Fruit fly (Drosophila melanogaster) whole organism, wandering third instar larva: ENCODE data around the gene Takl2.

Experiments used
- Abd-B ChIP-seq: fragments of >200 bp; optimal IDR thresholded peaks from 2 replicates; lab custom pipeline; 2017; ENCODE audit warnings: missing biosample characterization, missing genetic modification characterization
- CG32264 ChIP-seq: fragments of 200-800 bp; sonication (Bioruptor generic); optimal IDR thresholded peaks from 2 replicates; lab custom pipeline; 2016; ENCODE audit warnings: missing biosample characterization, missing genetic modification characterization
- CG9705 ChIP-seq: fragments of 200-800 bp; sonication (Bioruptor generic); optimal IDR thresholded peaks from 2 replicates; lab custom pipeline; 2018; ENCODE audit warnings: missing biosample characterization, mild to moderate bottlenecking, missing genetic modification characterization
- CrebA ChIP-seq: fragments of 200-800 bp; sonication (Bioruptor generic); optimal IDR thresholded peaks from 2 replicates; lab custom pipeline; 2016; ENCODE audit warnings: missing biosample characterization, mild to moderate bottlenecking, missing genetic modification characterization, borderline replicate concordance
- Dif ChIP-seq: fragments of 200-275, 200-300 bp; sonication (Bioruptor generic); optimal IDR thresholded peaks from 2 replicates; lab custom pipeline; 2018; ENCODE audit warnings: missing biosample characterization, missing genetic modification characterization; ENCODE audit not compliant: partially characterized antibody
- HLH106 ChIP-seq: fragments of 200-800 bp; optimal IDR thresholded peaks from 3 replicates; lab custom pipeline; 2019; ENCODE audit warnings: missing biosample characterization, mild to moderate bottlenecking, missing genetic modification characterization, moderate library complexity
- Hnf4 ChIP-seq: fragments of 200-800 bp; sonication (Bioruptor generic); optimal IDR thresholded peaks from 2 replicates; lab custom pipeline; 2016; ENCODE audit warnings: missing biosample characterization, mild to moderate bottlenecking, missing genetic modification characterization
- Hr78 ChIP-seq: fragments of >200 bp; optimal IDR thresholded peaks from 2 replicates; lab custom pipeline; 2017; ENCODE audit warnings: missing biosample characterization, missing genetic modification characterization
- Hr83 ChIP-seq: fragments of 200-300 bp; sonication (Bioruptor generic); optimal IDR thresholded peaks from 2 replicates; lab custom pipeline; 2016; ENCODE audit warnings: missing biosample characterization, mild to moderate bottlenecking, missing genetic modification characterization, moderate library complexity; ENCODE audit not compliant: poor library complexity, severe bottlenecking
- Jra ChIP-seq: sonication (Bioruptor generic); optimal IDR thresholded peaks from 2 replicates; lab custom pipeline; 2016; ENCODE audit warnings: missing biosample characterization, missing genetic modification characterization
- Mio ChIP-seq: sonication (Bioruptor generic); optimal IDR thresholded peaks from 2 replicates; lab custom pipeline; 2016; ENCODE audit warnings: missing biosample characterization, missing genetic modification characterization
- Myc ChIP-seq: fragments of >200 bp; optimal IDR thresholded peaks from 2 replicates; lab custom pipeline; 2017
- N ChIP-seq: fragments of >200 bp; optimal IDR thresholded peaks from 2 replicates; lab custom pipeline; 2018; ENCODE audit warnings: missing biosample characterization, missing external identifiers, missing genetic modification characterization
- OdsH ChIP-seq: fragments of 200-800 bp; sonication (Bioruptor generic); optimal IDR thresholded peaks from 2 replicates; lab custom pipeline; 2016; ENCODE audit warnings: missing biosample characterization, mild to moderate bottlenecking, missing genetic modification characterization
- Rel ChIP-seq, 2 experiments: fragments of 200-800 bp; sonication (Bioruptor generic) in 1 of 2; optimal IDR thresholded peaks; 2 replicates in 1 of 2; 3 replicates in 1 of 2; lab custom pipeline; 2016 to 2019; ENCODE audit warnings: mild to moderate bottlenecking in 2 of 2, missing biosample characterization in 2 of 2, missing genetic modification characterization in 2 of 2, moderate library complexity in 1 of 2
- Sp1 ChIP-seq: fragments of 200-800 bp; sonication (Bioruptor generic); optimal IDR thresholded peaks from 3 replicates; lab custom pipeline; 2019; ENCODE audit warnings: missing biosample characterization, mild to moderate bottlenecking, missing genetic modification characterization, moderate library complexity
- Vsx2 ChIP-seq: fragments of 200-300, 225-300 bp; sonication (Bioruptor generic); optimal IDR thresholded peaks from 2 replicates; lab custom pipeline; 2018; ENCODE audit warnings: missing biosample characterization, missing genetic modification characterization; ENCODE audit not compliant: partially characterized antibody
- br ChIP-seq: fragments of 200-800 bp; sonication (Bioruptor generic); optimal IDR thresholded peaks from 2 replicates; lab custom pipeline; 2016; ENCODE audit warnings: missing biosample characterization, missing genetic modification characterization
- dl ChIP-seq, 2 experiments: fragments of 175-275, 200-275 bp in 1 of 2; fragments of 200-275 bp in 1 of 2; sonication (Bioruptor generic); optimal IDR thresholded peaks; lab custom pipeline; 2018; ENCODE audit warnings: mild to moderate bottlenecking in 2 of 2, missing biosample characterization in 2 of 2, missing genetic modification characterization in 2 of 2, moderate library complexity in 2 of 2; ENCODE audit not compliant: partially characterized antibody in 2 of 2, insufficient read depth in 1 of 2
- dmrt93B ChIP-seq: fragments of 200-800 bp; sonication (Bioruptor generic); optimal IDR thresholded peaks from 2 replicates; lab custom pipeline; 2018; ENCODE audit warnings: missing biosample characterization, mild to moderate bottlenecking, missing genetic modification characterization
- ey ChIP-seq: fragments of 200-800 bp; sonication (Bioruptor generic); optimal IDR thresholded peaks from 2 replicates; lab custom pipeline; 2016; ENCODE audit warnings: missing biosample characterization, missing genetic modification characterization
- foxo ChIP-seq, 2 experiments: fragments of 200-800 bp; sonication (Bioruptor generic); optimal IDR thresholded peaks; 2 replicates in 1 of 2; 3 replicates in 1 of 2; lab custom pipeline; 2016 to 2017; ENCODE audit warnings: missing biosample characterization in 2 of 2, missing genetic modification characterization in 2 of 2
- h ChIP-seq: fragments of 200-800 bp; sonication (Bioruptor generic); optimal IDR thresholded peaks from 3 replicates; lab custom pipeline; 2016; ENCODE audit warnings: missing biosample characterization, mild to moderate bottlenecking, missing genetic modification characterization
- jim ChIP-seq: fragments of 175-275, 200-325 bp; sonication (Bioruptor generic); optimal IDR thresholded peaks from 2 replicates; lab custom pipeline; 2016; ENCODE audit warnings: missing biosample characterization, mild to moderate bottlenecking, missing genetic modification characterization
- lola ChIP-seq: fragments of >200 bp; optimal IDR thresholded peaks from 2 replicates; lab custom pipeline; 2017; ENCODE audit warnings: missing biosample characterization, missing genetic modification characterization
- pan ChIP-seq: fragments of >200 bp; optimal IDR thresholded peaks from 2 replicates; lab custom pipeline; 2017
- rgr ChIP-seq: fragments of 200-800 bp; sonication (Bioruptor generic); optimal IDR thresholded peaks from 3 replicates; lab custom pipeline; 2016; ENCODE audit warnings: missing biosample characterization, mild to moderate bottlenecking, missing genetic modification characterization
- sv ChIP-seq: fragments of 200-800 bp; sonication (Bioruptor generic); optimal IDR thresholded peaks from 3 replicates; lab custom pipeline; 2016; ENCODE audit warnings: missing biosample characterization, missing genetic modification characterization
- tai ChIP-seq: sonication (Bioruptor generic); optimal IDR thresholded peaks from 2 replicates; lab custom pipeline; 2016; ENCODE audit warnings: missing biosample characterization, missing genetic modification characterization
- usp ChIP-seq: fragments of >200 bp; optimal IDR thresholded peaks from 2 replicates; lab custom pipeline; 2017; ENCODE audit warnings: missing biosample characterization, missing genetic modification characterization
- woc ChIP-seq: sonication (Bioruptor generic); optimal IDR thresholded peaks from 2 replicates; lab custom pipeline; 2016; ENCODE audit warnings: missing biosample characterization, mild to moderate bottlenecking, missing genetic modification characterization

Takl2 gene

dm6 chr3R:22750039-22750438, 16.4 kb upstream of the Takl2 start:
- TF ChIP-seq Hnf4 (GFP tag; lab: Kevin White, UChicago) (no peak), Hr83 (no peak), ey (no peak), h (GFP tag; lab: Kevin White, UChicago) (no peak), rgr (no peak), lola (no peak), foxo (GFP tag; optimal IDR thresholded peaks at IDR 0.05; lab: Kevin White, UChicago) (no peak), Dif (GFP tag; lab: Kevin White, UChicago) (no peak), Vsx2 (no peak), br (GFP tag; lab: Kevin White, UChicago) (no peak), Sp1 (GFP tag; lab: Kevin White, UChicago) (no peak), HLH106 (tag; lab: Kevin White, UChicago) (no peak), Abd-B (no peak), Myc (lab: Kevin White, UChicago) (no peak), tai (GFP tag; lab: Kevin White, UChicago) (no peak), Jra (GFP tag; lab: Kevin White, UChicago) (no peak), CrebA (GFP tag; lab: Kevin White, UChicago) (no peak), pan (lab: Kevin White, UChicago) (no peak), CG32264 (no peak)

- no peak for TF ChIP-seq Jra (GFP tag; lab: Kevin White, UChicago)
- no peak for TF ChIP-seq N
- TF ChIP-seq Hr78 (GFP tag; lab: Kevin White, UChicago), result no peak
- no peak for TF ChIP-seq lola
- no peak for TF ChIP-seq OdsH
- no peak for TF ChIP-seq Mio
- TF ChIP-seq CG9705 (GFP tag; lab: Kevin White, UChicago), result no peak
- no peak for TF ChIP-seq usp (GFP tag; lab: Kevin White, UChicago)
- TF ChIP-seq, all 38 proteins: peak for 0
Observed at dm6 chr3R:22748956-22749355, 15.3 kb upstream of the Takl2 start, which contains the start of gene CG31139. TSS of gene CG31139 (minus strand) at chr3R:22749056.

dm6 chr3R:22747423-22748090, 13.9 kb upstream of the Takl2 start, which contains the start of gene CG17141:
TSS of gene CG17141 (minus strand) at chr3R:22747599.
- TF ChIP-seq Dif (GFP tag; lab: Kevin White, UChicago) (peak; percentile 26), jim (GFP tag; lab: Kevin White, UChicago) (no peak), woc (no peak), pan (lab: Kevin White, UChicago) (no peak), Hr83 (peak; percentile 35)

- TF ChIP-seq N (no peak), Rel (GFP tag; optimal IDR thresholded peaks at IDR 0.05; lab: Kevin White, UChicago) (no peak), Rel (tag; optimal IDR thresholded peaks at IDR 0.05; lab: Kevin White, UChicago) (peak; percentile 37), dl (GFP tag; optimal IDR thresholded peaks at IDR 0.05; lab: Kevin White, UChicago; ENCODE audit: insufficient read depth in 1 of 2, partially characterized antibody in 2 of 2) (no peak), br (GFP tag; lab: Kevin White, UChicago) (no peak), dmrt93B (GFP tag; lab: Kevin White, UChicago) (no peak), Sp1 (GFP tag; lab: Kevin White, UChicago) (no peak)
Observed at dm6 chr3R:22745432-22745831, 11.8 kb upstream of the Takl2 start, which contains the start of the genes vret and HP1c. TSS of gene vret (minus strand) at chr3R:22745581. TSS of gene HP1c (plus strand) at chr3R:22745620.

dm6 chr3R:22740930-22741329, 7.3 kb upstream of the Takl2 start, which contains the start of the genes Dcr-1 and CG6985:
TSS of gene Dcr-1 (minus strand) at chr3R:22741091.
TSS of gene CG6985 (plus strand) at chr3R:22741150.
- TF ChIP-seq sv (GFP tag; lab: Kevin White, UChicago) (no peak), CG9705 (GFP tag; lab: Kevin White, UChicago) (no peak), Rel (GFP tag; optimal IDR thresholded peaks at IDR 0.05; lab: Kevin White, UChicago) (no peak), Rel (tag; optimal IDR thresholded peaks at IDR 0.05; lab: Kevin White, UChicago) (peak; percentile 91)
